Worm (Caenorhabditis elegans): ENCODE data around the gene lgc-36.

DNA sequence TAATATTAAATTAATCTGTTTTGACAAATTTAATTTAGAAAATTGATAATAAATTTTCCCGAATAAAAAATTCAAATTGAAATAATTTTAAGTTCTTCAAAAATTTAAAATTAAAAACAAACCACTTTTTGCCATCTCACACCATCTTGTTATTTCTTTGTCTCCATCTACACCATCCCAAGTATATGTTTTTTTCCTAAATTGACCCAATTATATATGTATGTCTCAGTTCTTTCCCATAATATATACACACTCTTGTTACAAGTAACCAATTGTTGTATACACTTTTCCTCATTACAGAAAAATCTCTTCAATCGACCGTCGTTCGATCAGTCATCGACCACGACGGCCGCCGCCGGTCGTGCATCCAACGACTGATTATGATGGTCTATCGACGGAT lies 23.5 kb upstream of the lgc-36 start, which contains the start of gene gly-20:
- TF ChIP-seq K09A11.1 (tag; optimal IDR thresholded peaks at IDR 0.05; ENCODE audit: insufficient read depth), result no peak
- TF ChIP-seq ceh-9 (tag; optimal IDR thresholded peaks at IDR 0.05), result no peak
- no peak for TF ChIP-seq odd-2 (tag; optimal IDR thresholded peaks at IDR 0.05)
- TF ChIP-seq ztf-16 (tag; optimal IDR thresholded peaks at IDR 0.05), result no peak
- TF ChIP-seq ceh-18 (tag; optimal IDR thresholded peaks at IDR 0.05), result no peak
